Fruit fly (Drosophila melanogaster) whole organism, embryonic: ENCODE data around the gene CG10208.

Experiments
- Aef1 ChIP-seq: fragments of 200-800 bp; sonication (Bioruptor generic); IDR thresholded peaks from 3 replicates; pipeline ENCODE4 v1.3.6; 2022; ENCODE audit warnings: missing biosample characterization, missing genetic modification characterization
- B-H2 ChIP-seq: fragments of 200-800 bp; sonication (Bioruptor generic); optimal IDR thresholded peaks from 2 replicates; lab custom pipeline; 2018; ENCODE audit warnings: missing biosample characterization, mild to moderate bottlenecking, missing genetic modification characterization
- BtbVII ChIP-seq: fragments of 200-800 bp; sonication (Bioruptor generic); optimal IDR thresholded peaks from 3 replicates; lab custom pipeline; 2017; ENCODE audit warnings: missing biosample characterization, mild to moderate bottlenecking, missing genetic modification characterization
- CG10431 ChIP-seq: fragments of 200-800 bp; sonication (Bioruptor generic); optimal IDR thresholded peaks from 3 replicates; lab custom pipeline; 2018; ENCODE audit warnings: missing biosample characterization, mild to moderate bottlenecking, missing genetic modification characterization
- CG11696 ChIP-seq: fragments of 200-800 bp; sonication (Bioruptor generic); IDR thresholded peaks from 2 replicates; pipeline ENCODE4 v1.3.6; 2022; ENCODE audit warnings: missing biosample characterization, missing genetic modification characterization
- CG1233 ChIP-seq: fragments of 200-800 bp; sonication (Bioruptor generic); optimal IDR thresholded peaks from 4 replicates; lab custom pipeline; 2018; ENCODE audit warnings: missing biosample characterization, mild to moderate bottlenecking, missing genetic modification characterization
- CG14441 ChIP-seq: fragments of 200-800 bp; sonication (Bioruptor generic); IDR thresholded peaks from 2 replicates; pipeline ENCODE4 v1.3.6; 2022; ENCODE audit warnings: missing biosample characterization, missing genetic modification characterization
- CG15601 ChIP-seq: fragments of 200-800 bp; sonication (Bioruptor generic); optimal IDR thresholded peaks from 3 replicates; lab custom pipeline; 2019; ENCODE audit warnings: missing biosample characterization, mild to moderate bottlenecking, missing genetic modification characterization, moderate library complexity
- CG17186 ChIP-seq: fragments of 200-800 bp; sonication (Bioruptor generic); optimal IDR thresholded peaks from 3 replicates; lab custom pipeline; 2017; ENCODE audit warnings: missing biosample characterization, missing genetic modification reagents, missing genetic modification characterization
- CG18011 ChIP-seq: fragments of 200-800 bp; sonication (Bioruptor generic); optimal IDR thresholded peaks from 2 replicates; lab custom pipeline; 2017; ENCODE audit warnings: missing biosample characterization, missing genetic modification characterization, mild to moderate bottlenecking, moderate library complexity, missing genotype
- CG2202 ChIP-seq: fragments of 200-800 bp; sonication (Bioruptor generic); optimal IDR thresholded peaks from 2 replicates; lab custom pipeline; 2018; ENCODE audit warnings: missing biosample characterization, mild to moderate bottlenecking, missing genetic modification characterization
- CG30431 ChIP-seq: fragments of 200-800 bp; sonication (Bioruptor generic); optimal IDR thresholded peaks from 2 replicates; lab custom pipeline; 2017; ENCODE audit warnings: missing biosample characterization, missing genetic modification characterization
- CG31365 ChIP-seq: fragments of 200-800 bp; sonication (Bioruptor generic); optimal IDR thresholded peaks from 2 replicates; lab custom pipeline; 2018; ENCODE audit warnings: missing biosample characterization, mild to moderate bottlenecking, missing genetic modification characterization
- CG3163 ChIP-seq: fragments of 200-800 bp; sonication (Bioruptor generic); optimal IDR thresholded peaks from 3 replicates; lab custom pipeline; 2016; ENCODE audit warnings: missing biosample characterization, missing genetic modification characterization
- CG3847 ChIP-seq: fragments of 200-800 bp; sonication (Bioruptor generic); IDR thresholded peaks from 2 replicates; pipeline ENCODE4 v1.3.6; 2022; ENCODE audit warnings: missing biosample characterization, missing genetic modification characterization
- CG4360 ChIP-seq: fragments of 200-800 bp; sonication (Bioruptor generic); IDR thresholded peaks from 2 replicates; pipeline ENCODE4 v1.3.6; 2022; ENCODE audit warnings: missing biosample characterization, missing genetic modification characterization
- CG4707 ChIP-seq: fragments of 200-800 bp; sonication (Bioruptor generic); optimal IDR thresholded peaks from 2 replicates; lab custom pipeline; 2018; ENCODE audit warnings: missing biosample characterization, mild to moderate bottlenecking, missing genetic modification characterization, moderate library complexity
- CG6765 ChIP-seq: fragments of 200-800 bp; sonication (Bioruptor generic); optimal IDR thresholded peaks from 3 replicates; lab custom pipeline; 2017; ENCODE audit warnings: missing biosample characterization, mild to moderate bottlenecking, missing genetic modification characterization
- CG6813 ChIP-seq: fragments of 200-800 bp; sonication (Bioruptor generic); optimal IDR thresholded peaks from 2 replicates; lab custom pipeline; 2017; ENCODE audit warnings: missing biosample characterization, missing genetic modification characterization, mild to moderate bottlenecking, moderate library complexity, missing genetic modification reagents
- CG6854 ChIP-seq: fragments of 200-800 bp; sonication (Bioruptor generic); optimal IDR thresholded peaks from 3 replicates; lab custom pipeline; 2017; ENCODE audit warnings: missing biosample characterization, mild to moderate bottlenecking, missing genetic modification characterization
- CG7271 ChIP-seq: fragments of 200-800 bp; sonication (Bioruptor generic); optimal IDR thresholded peaks from 2 replicates; lab custom pipeline; 2018; ENCODE audit warnings: missing biosample characterization, mild to moderate bottlenecking, missing genetic modification characterization, moderate library complexity
- CG8290 ChIP-seq, 3 experiments: fragments of 200-800 bp; sonication (Bioruptor generic); optimal IDR thresholded peaks; 2 replicates each; lab custom pipeline; 2016 to 2019; ENCODE audit warnings: missing biosample characterization in 3 of 3, missing genetic modification characterization in 3 of 3, mild to moderate bottlenecking in 2 of 3, moderate library complexity in 1 of 3
- CG9817 ChIP-seq: fragments of 200-800 bp; sonication (Bioruptor generic); optimal IDR thresholded peaks from 2 replicates; lab custom pipeline; 2018; ENCODE audit warnings: missing biosample characterization, mild to moderate bottlenecking, missing genetic modification characterization, moderate library complexity
- D19A ChIP-seq: fragments of 200-800 bp; optimal IDR thresholded peaks from 3 replicates; lab custom pipeline; 2019; ENCODE audit warnings: missing biosample characterization, mild to moderate bottlenecking, missing genetic modification characterization, moderate library complexity
- Dll ChIP-seq: fragments of 200-800 bp; sonication (Bioruptor generic); IDR thresholded peaks from 4 replicates; pipeline ENCODE4 v1.3.6; 2022; ENCODE audit warnings: missing biosample characterization, missing genetic modification characterization; ENCODE audit not compliant: partially characterized antibody
- Dp ChIP-seq: fragments of 200-800 bp; sonication (Bioruptor generic); optimal IDR thresholded peaks from 2 replicates; lab custom pipeline; 2018; ENCODE audit warnings: missing biosample characterization, mild to moderate bottlenecking, missing genetic modification characterization, moderate library complexity
- Eip74EF ChIP-seq, 2 experiments: fragments of 200-800 bp in 1 of 2; fragments of >200 bp in 1 of 2; sonication (Bioruptor generic) in 1 of 2; optimal IDR thresholded peaks; 2 replicates each; lab custom pipeline; 2017 to 2019; ENCODE audit warnings: missing biosample characterization in 2 of 2, missing genetic modification characterization in 2 of 2, mild to moderate bottlenecking in 1 of 2, moderate library complexity in 1 of 2
- Elba2 ChIP-seq: fragments of 200-800 bp; sonication (Bioruptor generic); optimal IDR thresholded peaks from 3 replicates; lab custom pipeline; 2016; ENCODE audit warnings: missing biosample characterization, missing genetic modification characterization
- Ets97D ChIP-seq: fragments of 200-800 bp; sonication (Bioruptor generic); optimal IDR thresholded peaks from 3 replicates; lab custom pipeline; 2016; ENCODE audit warnings: missing biosample characterization, missing genetic modification characterization
- Fer1 ChIP-seq: fragments of 200-800 bp; sonication (Bioruptor generic); optimal IDR thresholded peaks from 2 replicates; lab custom pipeline; 2017; ENCODE audit warnings: missing biosample characterization, mild to moderate bottlenecking, missing genetic modification characterization
- HHEX ChIP-seq: fragments of 200-800 bp; sonication (Bioruptor generic); optimal IDR thresholded peaks from 3 replicates; lab custom pipeline; 2017; ENCODE audit warnings: missing biosample characterization, mild to moderate bottlenecking, missing genetic modification characterization, missing genetic modification reagents
- Lhr ChIP-seq: fragments of 200-800 bp; sonication (Bioruptor generic); optimal IDR thresholded peaks from 3 replicates; lab custom pipeline; 2017; ENCODE audit warnings: mild to moderate bottlenecking, missing biosample characterization, missing genetic modification reagents, missing genetic modification characterization
- MESR4 ChIP-seq: fragments of 200-800 bp; sonication (Bioruptor generic); optimal IDR thresholded peaks from 2 replicates; lab custom pipeline; 2018; ENCODE audit warnings: missing biosample characterization, mild to moderate bottlenecking, missing genetic modification characterization, moderate library complexity
- Myb ChIP-seq: fragments of 200-800 bp; sonication (Bioruptor generic); optimal IDR thresholded peaks from 2 replicates; lab custom pipeline; 2016; ENCODE audit warnings: missing biosample characterization, missing genetic modification characterization
- NC2β ChIP-seq: fragments of 200-800 bp; sonication (Bioruptor generic); optimal IDR thresholded peaks from 2 replicates; lab custom pipeline; 2016; ENCODE audit warnings: missing biosample characterization, missing genetic modification characterization
- NfI ChIP-seq: fragments of 200-800 bp; sonication (Bioruptor generic); optimal IDR thresholded peaks from 3 replicates; lab custom pipeline; 2018; ENCODE audit warnings: missing biosample characterization, mild to moderate bottlenecking, missing genetic modification characterization, moderate library complexity
- Optix ChIP-seq: fragments of 200-800 bp; sonication (Bioruptor generic); IDR thresholded peaks from 3 replicates; pipeline ENCODE4 v1.3.6; 2022; ENCODE audit warnings: missing biosample characterization, missing genetic modification characterization
- Six4 ChIP-seq: fragments of 200-800 bp; sonication (Bioruptor generic); optimal IDR thresholded peaks from 2 replicates; lab custom pipeline; 2016; ENCODE audit warnings: missing biosample characterization, missing genetic modification characterization
- Spps ChIP-seq: fragments of 200-800 bp; sonication (Bioruptor generic); optimal IDR thresholded peaks from 2 replicates; lab custom pipeline; 2018; ENCODE audit warnings: missing biosample characterization, mild to moderate bottlenecking, missing genetic modification characterization
- Taf1 ChIP-seq: fragments of 200-800 bp; sonication (Bioruptor generic); IDR thresholded peaks from 2 replicates; pipeline ENCODE4 v1.3.6; 2022; ENCODE audit warnings: missing biosample characterization, missing genetic modification characterization
- caup ChIP-seq: fragments of 200-800 bp; sonication (Bioruptor generic); optimal IDR thresholded peaks from 3 replicates; lab custom pipeline; 2017; ENCODE audit warnings: missing biosample characterization, mild to moderate bottlenecking, missing genetic modification characterization, moderate library complexity; ENCODE audit not compliant: severe bottlenecking
- gro ChIP-seq: fragments of 200-800 bp; sonication (Bioruptor generic); optimal IDR thresholded peaks from 2 replicates; lab custom pipeline; 2016; ENCODE audit warnings: missing biosample characterization, missing genetic modification characterization
- hkb ChIP-seq, 2 experiments: fragments of 200-800 bp in 1 of 2; fragments of >200 bp in 1 of 2; sonication (Bioruptor generic) in 1 of 2; IDR thresholded peaks in 1 of 2; optimal IDR thresholded peaks in 1 of 2; 2 replicates each; pipeline versions ENCODE4 v1.3.6 to Lab custom; 2017 to 2022; ENCODE audit warnings: missing biosample characterization in 1 of 2, missing genetic modification characterization in 1 of 2
- kah ChIP-seq: fragments of 200-800 bp; sonication (Bioruptor generic); optimal IDR thresholded peaks from 2 replicates; lab custom pipeline; 2018; ENCODE audit warnings: missing biosample characterization, mild to moderate bottlenecking, missing genetic modification characterization
- pros ChIP-seq: fragments of 200-800 bp; sonication (Bioruptor generic); optimal IDR thresholded peaks from 3 replicates; lab custom pipeline; 2019; ENCODE audit warnings: missing biosample characterization, mild to moderate bottlenecking, missing genetic modification characterization, moderate library complexity
- slp2 ChIP-seq: fragments of 200-800 bp; sonication (Bioruptor generic); optimal IDR thresholded peaks from 2 replicates; lab custom pipeline; 2016; ENCODE audit warnings: missing biosample characterization, missing genetic modification characterization
- tin ChIP-seq: fragments of 200-800 bp; sonication (Bioruptor generic); optimal IDR thresholded peaks from 3 replicates; lab custom pipeline; 2016; ENCODE audit warnings: missing biosample characterization, missing genetic modification characterization
- wdn ChIP-seq: fragments of 200-800 bp; sonication (Bioruptor generic); IDR thresholded peaks from 2 replicates; pipeline ENCODE4 v1.3.6; 2022; ENCODE audit warnings: missing biosample characterization, missing genetic modification characterization
- wek ChIP-seq: fragments of 200-800 bp; sonication (Bioruptor generic); optimal IDR thresholded peaks from 3 replicates; lab custom pipeline; 2018; ENCODE audit warnings: missing biosample characterization, mild to moderate bottlenecking, missing genetic modification characterization, moderate library complexity

Gene CG10208

DNA sequence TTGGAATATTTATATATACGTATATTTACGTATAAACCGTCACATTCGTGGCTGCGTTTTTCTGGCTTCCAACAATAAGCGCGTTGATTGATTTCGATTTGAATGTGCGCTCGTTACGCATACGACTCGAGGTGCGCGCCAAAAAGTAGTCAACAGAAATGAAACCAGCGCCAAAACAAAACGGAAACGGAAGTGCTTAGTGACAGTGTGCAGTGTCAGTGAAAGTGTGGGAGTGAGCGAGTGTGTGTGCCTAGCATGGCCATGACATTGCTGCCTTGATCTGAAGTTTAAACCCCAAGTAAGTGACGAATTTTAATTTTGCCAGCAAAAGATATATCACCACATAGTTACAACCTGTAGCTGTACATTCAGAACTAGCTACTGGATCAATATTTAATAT is 29.7 kb upstream of the CG10208 start, which contains the start of gene CG34355 (continued):
- TF ChIP-seq Six4 (GFP tag; lab: Kevin White, UChicago) (peak; percentile 2), Elba2 (GFP tag; lab: Kevin White, UChicago) (no peak), NC2β (GFP tag; lab: Kevin White, UChicago) (peak; percentile 7), CG8290 (GFP tag; optimal IDR thresholded peaks at IDR 0.05; lab: Kevin White, UChicago) (no peak), CG8290 (tag; optimal IDR thresholded peaks at IDR 0.05; lab: Kevin White, UChicago) (peak in 1 of 2 experiments; percentile 45), slp2 (GFP tag; lab: Kevin White, UChicago) (no peak), CG14441 (GFP tag; lab: Robert Waterston, UW) (no peak), wek (peak; percentile 80), CG17186 (GFP tag; lab: Kevin White, UChicago) (peak; percentile 46), HHEX (GFP tag; lab: Kevin White, UChicago) (peak; percentile 46), CG11696 (GFP tag; lab: Robert Waterston, UW) (peak; percentile 33; the same call in 1 of the 2 replicates), Lhr (GFP tag; lab: Kevin White, UChicago) (peak; percentile 19), caup (GFP tag; lab: Kevin White, UChicago) (peak; percentile 76), CG6813 (GFP tag; lab: Kevin White, UChicago) (peak; percentile 75), Fer1 (no peak), CG18011 (GFP tag; lab: Kevin White, UChicago) (no peak), CG15601 (tag; lab: Kevin White, UChicago) (no peak), Aef1 (GFP tag; lab: Robert Waterston, UW) (no peak), CG1233 (GFP tag; lab: Kevin White, UChicago) (peak; percentile 69), Taf1 (GFP tag; lab: Robert Waterston, UW) (no peak), CG31365 (no peak), CG2202 (tag; lab: Kevin White, UChicago) (peak; percentile 66), CG7271 (tag; lab: Kevin White, UChicago) (peak; percentile 31), CG6765 (peak; percentile 33), CG9817 (tag; lab: Kevin White, UChicago) (peak; percentile 22), NfI (GFP tag; lab: Kevin White, UChicago) (peak; percentile 78), Optix (no peak), Myb (GFP tag; lab: Kevin White, UChicago) (no peak), CG4360 (GFP tag; lab: Robert Waterston, UW) (no peak), Dp (peak; percentile 1), tin (peak; percentile 27), BtbVII (GFP tag; lab: Kevin White, UChicago) (no peak), D19A (no peak), wdn (GFP tag; lab: Robert Waterston, UW) (no peak), B-H2 (GFP tag; lab: Kevin White, UChicago) (no peak), Eip74EF (GFP tag; optimal IDR thresholded peaks at IDR 0.05; lab: Kevin White, UChicago) (no peak), CG30431 (no peak), pros (no peak), CG4707 (GFP tag; lab: Kevin White, UChicago) (peak; percentile 83), CG3163 (GFP tag; lab: Kevin White, UChicago) (no peak), hkb (optimal IDR thresholded peaks at IDR 0.05; lab: Kevin White, UChicago) (no peak), hkb (GFP tag; IDR thresholded peaks at IDR 0.05; lab: Robert Waterston, UW) (0 out of 2 replicates have a peak, but pooled peaks have one; percentile 17), gro (no peak), CG3847 (GFP tag; lab: Robert Waterston, UW) (no peak), Ets97D (GFP tag; lab: Kevin White, UChicago) (peak; percentile 96), kah (GFP tag; lab: Kevin White, UChicago) (peak; percentile 43), Spps (peak; percentile 21), Dll (no peak), CG10431 (no peak), MESR4 (GFP tag; lab: Kevin White, UChicago) (peak; percentile 3), CG6854 (GFP tag; lab: Kevin White, UChicago) (peak; percentile 42)
